Comparison of ENCODE assay signal across 5 fruit fly cellular contexts in the genomic region with DNA sequence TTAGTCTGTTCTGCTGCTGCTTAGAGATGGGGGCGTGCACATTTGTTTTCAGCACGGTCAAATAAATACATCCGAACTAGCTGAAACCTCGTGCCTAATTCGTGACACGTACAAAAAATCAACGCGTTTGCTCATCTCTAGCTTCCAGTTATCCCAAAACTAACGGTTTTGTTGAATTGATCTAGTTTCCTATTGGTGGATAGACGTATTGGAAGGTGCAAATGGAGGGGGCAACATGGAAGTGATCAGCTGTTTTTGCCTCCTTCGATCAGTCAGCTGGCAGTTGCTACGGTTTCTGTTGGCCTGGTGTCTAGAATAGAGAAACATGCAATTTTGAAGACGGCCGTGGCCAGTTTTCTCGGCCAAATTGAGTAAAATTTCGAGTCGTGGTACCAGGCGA.
TF ChIP-seq lines count a peak whose summit lies in the region.

No protein-coding gene starts in this region.

- TF ChIP-seq CTCF in whole organism, embryonic (GFP tag; optimal IDR thresholded peaks at IDR 0.05; lab: Kevin White, UChicago), result no peak

TF ChIP-seq in whole organism, adult, 20 proteins besides CTCF, POLR2A, EP300 and RAD21 (continues in another document):
- TF ChIP-seq pad (GFP tag; optimal IDR thresholded peaks at IDR 0.05; lab: Kevin White, UChicago) (peak; percentile 99), CG11617 (GFP tag; optimal IDR thresholded peaks at IDR 0.05; lab: Kevin White, UChicago) (peak; percentile 9), cnc (optimal IDR thresholded peaks at IDR 0.05; lab: Kevin White, UChicago) (no peak), Hr96 (GFP tag; optimal IDR thresholded peaks at IDR 0.05; lab: Kevin White, UChicago) (peak; percentile 11), Clk (GFP tag; optimal IDR thresholded peaks at IDR 0.05; lab: Kevin White, UChicago) (no peak), ovo (GFP tag; optimal IDR thresholded peaks at IDR 0.05; lab: Kevin White, UChicago) (peak; percentile 99), CG7101 (tag; optimal IDR thresholded peaks at IDR 0.05; lab: Kevin White, UChicago) (no peak), CG33017 (tag; optimal IDR thresholded peaks at IDR 0.05; lab: Kevin White, UChicago) (no peak), CG1620 (GFP tag; optimal IDR thresholded peaks at IDR 0.05; lab: Kevin White, UChicago) (peak; percentile 12), Crg-1 (GFP tag; optimal IDR thresholded peaks at IDR 0.05; lab: Kevin White, UChicago) (no peak), tj (GFP tag; optimal IDR thresholded peaks at IDR 0.05; lab: Kevin White, UChicago) (no peak), CG7045 (GFP tag; optimal IDR thresholded peaks at IDR 0.05; lab: Kevin White, UChicago) (no peak), bab1 (GFP tag; optimal IDR thresholded peaks at IDR 0.05; lab: Kevin White, UChicago) (peak; percentile 61), CG14711 (tag; optimal IDR thresholded peaks at IDR 0.05; lab: Kevin White, UChicago) (no peak), cic (GFP tag; optimal IDR thresholded peaks at IDR 0.05; lab: Kevin White, UChicago) (no peak), Mnt (GFP tag; optimal IDR thresholded peaks at IDR 0.05; lab: Kevin White, UChicago) (no peak), CG12768 (GFP tag; optimal IDR thresholded peaks at IDR 0.05; lab: Kevin White, UChicago) (no peak), toe (GFP tag; optimal IDR thresholded peaks at IDR 0.05; lab: Kevin White, UChicago) (no peak)

TF ChIP-seq in whole organism, embryonic, 481 proteins besides CTCF, POLR2A, EP300 and RAD21 (continues in another document):
- TF ChIP-seq Dad (GFP tag; optimal IDR thresholded peaks at IDR 0.05; lab: Kevin White, UChicago) (peak; percentile 25), CG18764 (GFP tag; optimal IDR thresholded peaks at IDR 0.05; lab: Kevin White, UChicago) (no peak), CG7786 (GFP tag; optimal IDR thresholded peaks at IDR 0.05; lab: Kevin White, UChicago) (peak; percentile 1), usp (GFP tag; optimal IDR thresholded peaks at IDR 0.05; lab: Kevin White, UChicago) (no peak), rib (GFP tag; IDR thresholded peaks at IDR 0.05; lab: Robert Waterston, UW) (no peak), pros (GFP tag; optimal IDR thresholded peaks at IDR 0.05; lab: Kevin White, UChicago) (peak; percentile 97), aop (GFP tag; IDR thresholded peaks at IDR 0.05; lab: Robert Waterston, UW) (no peak), CG2120 (GFP tag; optimal IDR thresholded peaks at IDR 0.05; lab: Kevin White, UChicago) (peak; percentile 62), Xrp1 (GFP tag; IDR thresholded peaks at IDR 0.05; lab: Robert Waterston, UW) (peak; percentile 70), Dip2 (GFP tag; IDR thresholded peaks at IDR 0.05; lab: Robert Waterston, UW) (no peak), dysf (GFP tag; IDR thresholded peaks at IDR 0.05; lab: Robert Waterston, UW) (no peak), CG33213 (GFP tag; optimal IDR thresholded peaks at IDR 0.05; lab: Kevin White, UChicago) (peak; percentile 35), NC2α (GFP tag; optimal IDR thresholded peaks at IDR 0.05; lab: Kevin White, UChicago) (no peak), CG17328 (GFP tag; IDR thresholded peaks at IDR 0.05; lab: Robert Waterston, UW) (peak; percentile 14; the same call in 1 of the 2 replicates), fd64A (GFP tag; optimal IDR thresholded peaks at IDR 0.05; lab: Kevin White, UChicago) (no peak), klu (GFP tag; IDR thresholded peaks at IDR 0.05; lab: Robert Waterston, UW) (no peak), trh (GFP tag; optimal IDR thresholded peaks at IDR 0.05; lab: Kevin White, UChicago) (no peak), CG8359 (GFP tag; optimal IDR thresholded peaks at IDR 0.05; lab: Kevin White, UChicago; ENCODE audit: borderline replicate concordance) (no peak)

TF ChIP-seq in whole organism, prepupa, 60 proteins besides CTCF, POLR2A, EP300 and RAD21 (continues in another document):
- TF ChIP-seq CG6854 (GFP tag; optimal IDR thresholded peaks at IDR 0.05; lab: Kevin White, UChicago) (no peak), spab (GFP tag; optimal IDR thresholded peaks at IDR 0.05; lab: Kevin White, UChicago) (no peak), CG8319 (GFP tag; optimal IDR thresholded peaks at IDR 0.05; lab: Kevin White, UChicago) (no peak), CG6792 (GFP tag; optimal IDR thresholded peaks at IDR 0.05; lab: Kevin White, UChicago) (no peak), CG34406 (GFP tag; optimal IDR thresholded peaks at IDR 0.05; lab: Kevin White, UChicago) (no peak), Lpt (GFP tag; optimal IDR thresholded peaks at IDR 0.05; lab: Kevin White, UChicago) (no peak), CG10631 (GFP tag; optimal IDR thresholded peaks at IDR 0.05; lab: Kevin White, UChicago) (peak; percentile 10), CG11902 (GFP tag; optimal IDR thresholded peaks at IDR 0.05; lab: Kevin White, UChicago) (no peak), CG6276 (GFP tag; optimal IDR thresholded peaks at IDR 0.05; lab: Kevin White, UChicago) (no peak), CG8632 (GFP tag; optimal IDR thresholded peaks at IDR 0.05; lab: Kevin White, UChicago) (no peak), CG6808 (GFP tag; optimal IDR thresholded peaks at IDR 0.05; lab: Kevin White, UChicago) (no peak), Eip93F (GFP tag; optimal IDR thresholded peaks at IDR 0.05; lab: Kevin White, UChicago) (no peak), eg (GFP tag; IDR thresholded peaks at IDR 0.05; lab: Robert Waterston, UW) (peak; percentile 26; the same call in 1 of the 3 replicates), svp (GFP tag; lab: Kevin White, UChicago) (peak; percentile 51), Met (GFP tag; optimal IDR thresholded peaks at IDR 0.05; lab: Kevin White, UChicago) (no peak), CG9139 (GFP tag; optimal IDR thresholded peaks at IDR 0.05; lab: Kevin White, UChicago) (no peak), dsx (GFP tag; optimal IDR thresholded peaks at IDR 0.05; lab: Kevin White, UChicago; ENCODE audit: poor library complexity, severe bottlenecking) (no peak), topi (GFP tag; optimal IDR thresholded peaks at IDR 0.05; lab: Kevin White, UChicago) (no peak), Hr38 (GFP tag; optimal IDR thresholded peaks at IDR 0.05; lab: Kevin White, UChicago) (no peak)

TF ChIP-seq in whole organism, pupa, 21 proteins besides CTCF, POLR2A, EP300 and RAD21:
- 0 out of 2 replicates have a peak, but pooled peaks have one; percentile 20 for TF ChIP-seq CG32121 (GFP tag; IDR thresholded peaks at IDR 0.05; lab: Robert Waterston, UW)
- peak; percentile 36 for TF ChIP-seq Ets98B (GFP tag; IDR thresholded peaks at IDR 0.05; lab: Robert Waterston, UW)
- TF ChIP-seq EcR (GFP tag; optimal IDR thresholded peaks at IDR 0.05; lab: Kevin White, UChicago), result no peak
- TF ChIP-seq fd96Ca (GFP tag; IDR thresholded peaks at IDR 0.05; lab: Robert Waterston, UW), result 0 out of 3 replicates have a peak, but pooled peaks have one; percentile 20

TF ChIP-seq in whole organism, wandering third instar larva, 38 proteins besides CTCF, POLR2A, EP300 and RAD21 (continues in another document):
- no peak for TF ChIP-seq HLH106 (tag; optimal IDR thresholded peaks at IDR 0.05; lab: Kevin White, UChicago)
- TF ChIP-seq GATAd (GFP tag; optimal IDR thresholded peaks at IDR 0.05; lab: Kevin White, UChicago), result no peak
- TF ChIP-seq Hr83 (GFP tag; optimal IDR thresholded peaks at IDR 0.05; lab: Kevin White, UChicago; ENCODE audit: poor library complexity, severe bottlenecking), result peak; percentile 27
- no peak for TF ChIP-seq N (GFP tag; optimal IDR thresholded peaks at IDR 0.05; lab: Kevin White, UChicago)
- peak; percentile 90 for TF ChIP-seq Vsx2 (GFP tag; optimal IDR thresholded peaks at IDR 0.05; lab: Kevin White, UChicago; ENCODE audit: partially characterized antibody)
- TF ChIP-seq CrebA (GFP tag; optimal IDR thresholded peaks at IDR 0.05; lab: Kevin White, UChicago; ENCODE audit: borderline replicate concordance), result no peak
- TF ChIP-seq Hnf4 (GFP tag; optimal IDR thresholded peaks at IDR 0.05; lab: Kevin White, UChicago), result no peak
- TF ChIP-seq Sp1 (GFP tag; optimal IDR thresholded peaks at IDR 0.05; lab: Kevin White, UChicago), result no peak
- no peak for TF ChIP-seq fru (GFP tag; optimal IDR thresholded peaks at IDR 0.05; lab: Kevin White, UChicago)
- no peak for TF ChIP-seq Mio (GFP tag; optimal IDR thresholded peaks at IDR 0.05; lab: Kevin White, UChicago)
- TF ChIP-seq Jra (GFP tag; optimal IDR thresholded peaks at IDR 0.05; lab: Kevin White, UChicago), result no peak
- TF ChIP-seq br (GFP tag; optimal IDR thresholded peaks at IDR 0.05; lab: Kevin White, UChicago), result peak; percentile 20
- TF ChIP-seq dmrt93B (GFP tag; optimal IDR thresholded peaks at IDR 0.05; lab: Kevin White, UChicago), result no peak
- no peak for TF ChIP-seq Dfd (GFP tag; optimal IDR thresholded peaks at IDR 0.05; lab: Kevin White, UChicago)
- TF ChIP-seq woc (GFP tag; optimal IDR thresholded peaks at IDR 0.05; lab: Kevin White, UChicago), result peak; percentile 32
- peak in 1 of 2 experiments; percentile 0 for TF ChIP-seq foxo (GFP tag; optimal IDR thresholded peaks at IDR 0.05; lab: Kevin White, UChicago)
- TF ChIP-seq rgr (GFP tag; optimal IDR thresholded peaks at IDR 0.05; lab: Kevin White, UChicago), result no peak
- no peak for TF ChIP-seq sage (GFP tag; optimal IDR thresholded peaks at IDR 0.05; lab: Kevin White, UChicago)
- no peak for TF ChIP-seq dsf (GFP tag; optimal IDR thresholded peaks at IDR 0.05; lab: Kevin White, UChicago; ENCODE audit: borderline replicate concordance)
- no peak for TF ChIP-seq jim (GFP tag; optimal IDR thresholded peaks at IDR 0.05; lab: Kevin White, UChicago)
- no peak for TF ChIP-seq Dif (GFP tag; optimal IDR thresholded peaks at IDR 0.05; lab: Kevin White, UChicago; ENCODE audit: partially characterized antibody)
- no peak for TF ChIP-seq usp (GFP tag; optimal IDR thresholded peaks at IDR 0.05; lab: Kevin White, UChicago)
- TF ChIP-seq ey (GFP tag; optimal IDR thresholded peaks at IDR 0.05; lab: Kevin White, UChicago), result no peak
- peak; percentile 42 for TF ChIP-seq h (GFP tag; optimal IDR thresholded peaks at IDR 0.05; lab: Kevin White, UChicago)
- TF ChIP-seq tai (GFP tag; optimal IDR thresholded peaks at IDR 0.05; lab: Kevin White, UChicago), result no peak
- TF ChIP-seq Myc (optimal IDR thresholded peaks at IDR 0.05; lab: Kevin White, UChicago), result no peak
- TF ChIP-seq Abd-B (GFP tag; optimal IDR thresholded peaks at IDR 0.05; lab: Kevin White, UChicago), result no peak
- TF ChIP-seq pan (optimal IDR thresholded peaks at IDR 0.05; lab: Kevin White, UChicago), result no peak
- TF ChIP-seq OdsH (GFP tag; optimal IDR thresholded peaks at IDR 0.05; lab: Kevin White, UChicago), result peak; percentile 12
- TF ChIP-seq dl (GFP tag; optimal IDR thresholded peaks at IDR 0.05; lab: Kevin White, UChicago; ENCODE audit: insufficient read depth in 1 of 2, partially characterized antibody in 2 of 2), result no peak
- no peak for TF ChIP-seq Rel (GFP tag; optimal IDR thresholded peaks at IDR 0.05; lab: Kevin White, UChicago)
- TF ChIP-seq Rel (tag; optimal IDR thresholded peaks at IDR 0.05; lab: Kevin White, UChicago), result no peak
- TF ChIP-seq lola (GFP tag; optimal IDR thresholded peaks at IDR 0.05; lab: Kevin White, UChicago), result no peak
- no peak for TF ChIP-seq CG9705 (GFP tag; optimal IDR thresholded peaks at IDR 0.05; lab: Kevin White, UChicago)
- TF ChIP-seq sv (GFP tag; optimal IDR thresholded peaks at IDR 0.05; lab: Kevin White, UChicago), result no peak
